Worm (Caenorhabditis elegans) whole organism, young adult: ENCODE measurements around the gene F53F4.12.

Experiments used
- B0019.2 ChIP-seq: fragments of 200-800 bp; sonication (Bioruptor generic); conservative IDR thresholded peaks from 2 replicates; pipeline ENCODE4 v1.3.6; 2022; ENCODE audit warnings: missing genetic modification reagents, missing genetic modification characterization, missing compliant biosample characterization
- B0336.3 ChIP-seq: fragments of 200-800 bp; sonication (Bioruptor generic); IDR thresholded peaks from 2 replicates; pipeline ENCODE4 v1.3.6; 2022; ENCODE audit warnings: missing genetic modification characterization, missing compliant biosample characterization
- F23B12.7 ChIP-seq: sonication (generic microtip); optimal IDR thresholded peaks from 2 replicates; lab custom pipeline; 2017; ENCODE audit warnings: missing genetic modification characterization, mild to moderate bottlenecking, missing compliant biosample characterization, antibody characterized with exemption, moderate library complexity; ENCODE audit not compliant: insufficient read depth
- F52B5.7 ChIP-seq: sonication (generic microtip); optimal IDR thresholded peaks from 2 replicates; lab custom pipeline; 2016; ENCODE audit warnings: mild to moderate bottlenecking, missing genetic modification characterization, missing compliant biosample characterization
- F57C9.4 ChIP-seq: sonication (generic microtip); optimal IDR thresholded peaks from 2 replicates; lab custom pipeline; 2017; ENCODE audit warnings: mild to moderate bottlenecking, missing genetic modification characterization, missing compliant biosample characterization
- Y53G8AR.9 ChIP-seq: fragments of 200-800 bp; sonication (Bioruptor generic); conservative IDR thresholded peaks from 2 replicates; pipeline ENCODE4 v1.3.6; 2022; ENCODE audit warnings: missing genetic modification reagents, missing genetic modification characterization, missing compliant biosample characterization
- Y67H2A.10 ChIP-seq: fragments of 200-800 bp; sonication (Bioruptor generic); conservative IDR thresholded peaks from 2 replicates; pipeline ENCODE4 v1.3.6; 2022; ENCODE audit warnings: missing genetic modification reagents, missing genetic modification characterization, missing compliant biosample characterization
- Y95B8A.8 ChIP-seq: fragments of 200-800 bp; sonication (Bioruptor generic); IDR thresholded peaks from 2 replicates; pipeline ENCODE4 v1.3.6; 2022; ENCODE audit warnings: missing genetic modification reagents, missing genetic modification characterization, missing compliant biosample characterization
- ama-1 ChIP-seq, 3 experiments: fragments of 150-350 bp in 1 of 3; sonication (generic microtip) in 2 of 3; optimal IDR thresholded peaks; 2 replicates each; lab custom pipeline; 2014 to 2018; ENCODE audit warnings: missing biosample characterization in 2 of 3, missing genetic modification characterization in 2 of 3, missing genetic modification reagents in 2 of 3
- aptf-2 ChIP-seq: fragments of 200-800 bp; sonication (Bioruptor generic); conservative IDR thresholded peaks from 2 replicates; pipeline ENCODE4 v1.3.6; 2022; ENCODE audit warnings: missing genetic modification reagents, missing genetic modification characterization, missing compliant biosample characterization
- atf-7 ChIP-seq: sonication (generic microtip); optimal IDR thresholded peaks from 2 replicates; lab custom pipeline; 2017; ENCODE audit warnings: mild to moderate bottlenecking, missing genetic modification characterization, missing compliant biosample characterization
- bed-1 ChIP-seq: fragments of 200-800 bp; sonication (Bioruptor generic); IDR thresholded peaks from 2 replicates; pipeline ENCODE4 v1.3.6; 2022; ENCODE audit warnings: missing genetic modification reagents, missing genetic modification characterization, missing compliant biosample characterization
- bed-2 ChIP-seq: fragments of 200-800 bp; sonication (Bioruptor generic); IDR thresholded peaks from 2 replicates; pipeline ENCODE4 v1.3.6; 2022; ENCODE audit warnings: missing genetic modification reagents, missing genetic modification characterization, missing compliant biosample characterization
- cebp-1 ChIP-seq, 2 experiments: fragments of 200-800 bp in 1 of 2; sonication (Bioruptor generic) in 1 of 2; sonication (generic microtip) in 1 of 2; IDR thresholded peaks in 1 of 2; optimal IDR thresholded peaks in 1 of 2; 2 replicates each; pipeline versions ENCODE4 v1.3.6 to Lab custom; 2017 to 2022; ENCODE audit warnings: missing compliant biosample characterization in 2 of 2, missing genetic modification characterization in 2 of 2, mild to moderate bottlenecking in 1 of 2, missing genetic modification reagents in 1 of 2, moderate library complexity in 1 of 2
- ceh-91 ChIP-seq: fragments of 200-800 bp; sonication (Bioruptor generic); IDR thresholded peaks from 2 replicates; pipeline ENCODE4 v1.3.6; 2022; ENCODE audit warnings: missing genetic modification reagents, missing genetic modification characterization, missing compliant biosample characterization
- chd-7 ChIP-seq: sonication (generic microtip); optimal IDR thresholded peaks from 2 replicates; lab custom pipeline; 2016; ENCODE audit warnings: mild to moderate bottlenecking, missing genetic modification characterization, moderate library complexity, missing compliant biosample characterization
- dpff-1 ChIP-seq: sonication (generic microtip); optimal IDR thresholded peaks from 2 replicates; lab custom pipeline; 2017; ENCODE audit warnings: mild to moderate bottlenecking, missing genetic modification characterization, missing compliant biosample characterization
- dpl-1 ChIP-seq: fragments of 150-350 bp; optimal IDR thresholded peaks from 2 replicates; lab custom pipeline; 2014; ENCODE audit warnings: missing biosample characterization, missing genetic modification reagents, missing genetic modification characterization
- ets-4 ChIP-seq: fragments of 200-800 bp; sonication (Bioruptor generic); optimal IDR thresholded peaks from 2 replicates; lab custom pipeline; 2018; ENCODE audit warnings: mild to moderate bottlenecking, missing genetic modification characterization, missing compliant biosample characterization
- fkh-3 ChIP-seq: sonication (generic microtip); optimal IDR thresholded peaks from 2 replicates; lab custom pipeline; 2016; ENCODE audit warnings: mild to moderate bottlenecking, missing genetic modification characterization, missing compliant biosample characterization
- gei-17 ChIP-seq: fragments of 200-800 bp; sonication (Bioruptor generic); optimal IDR thresholded peaks from 2 replicates; lab custom pipeline; 2018; ENCODE audit warnings: mild to moderate bottlenecking, missing genetic modification characterization, missing compliant biosample characterization
- hlh-12 ChIP-seq: sonication (generic microtip); optimal IDR thresholded peaks from 2 replicates; lab custom pipeline; 2016; ENCODE audit warnings: missing genetic modification characterization, missing compliant biosample characterization
- hmg-1.2 ChIP-seq: fragments of 200-800 bp; sonication (Bioruptor generic); IDR thresholded peaks from 2 replicates; pipeline ENCODE4 v1.3.6; 2022; ENCODE audit warnings: missing genetic modification reagents, missing genetic modification characterization, missing compliant biosample characterization
- hrde-1 ChIP-seq: sonication (generic microtip); optimal IDR thresholded peaks from 2 replicates; lab custom pipeline; 2016; ENCODE audit warnings: missing genetic modification characterization, mild to moderate bottlenecking, missing compliant biosample characterization, moderate library complexity, missing genotype, missing genetic modification reagents, borderline replicate concordance
- lag-1 ChIP-seq: fragments of 200-800 bp; sonication (Bioruptor generic); IDR thresholded peaks from 2 replicates; pipeline ENCODE4 v1.3.6; 2022; ENCODE audit warnings: missing genetic modification reagents, missing genetic modification characterization, missing compliant biosample characterization
- lin-35 ChIP-seq, 3 experiments: fragments of 150-350 bp in 2 of 3; sonication (generic microtip) in 1 of 3; optimal IDR thresholded peaks; 2 replicates each; lab custom pipeline; 2014 to 2018; ENCODE audit warnings: missing biosample characterization in 3 of 3, missing genetic modification characterization in 3 of 3, missing genetic modification reagents in 3 of 3
- lin-54 ChIP-seq: fragments of 200-800 bp; sonication (Bioruptor generic); optimal IDR thresholded peaks from 2 replicates; lab custom pipeline; 2018; ENCODE audit warnings: mild to moderate bottlenecking, missing genetic modification characterization, missing compliant biosample characterization
- lir-1 ChIP-seq: fragments of 200-800 bp; sonication (Bioruptor generic); conservative IDR thresholded peaks from 2 replicates; pipeline ENCODE4 v1.3.6; 2022; ENCODE audit warnings: missing genetic modification reagents, missing genetic modification characterization, missing compliant biosample characterization
- lsl-1 ChIP-seq: fragments of 200-800 bp; sonication (Bioruptor generic); optimal IDR thresholded peaks from 2 replicates; lab custom pipeline; 2018; ENCODE audit warnings: mild to moderate bottlenecking, missing genetic modification characterization, moderate library complexity, missing compliant biosample characterization
- madf-10 ChIP-seq: sonication (generic microtip); optimal IDR thresholded peaks from 2 replicates; lab custom pipeline; 2016; ENCODE audit warnings: mild to moderate bottlenecking, missing genetic modification characterization, missing compliant biosample characterization
- madf-3 ChIP-seq: fragments of 200-800 bp; sonication (Bioruptor generic); IDR thresholded peaks from 2 replicates; pipeline ENCODE4 v1.3.6; 2022; ENCODE audit warnings: missing genetic modification reagents, missing genetic modification characterization, missing compliant biosample characterization
- madf-6 ChIP-seq: fragments of 200-800 bp; sonication (Bioruptor generic); IDR thresholded peaks from 2 replicates; pipeline ENCODE4 v1.3.6; 2022; ENCODE audit warnings: missing genetic modification reagents, missing genetic modification characterization, missing compliant biosample characterization
- mcd-1 ChIP-seq: fragments of 200-800 bp; sonication (Bioruptor generic); IDR thresholded peaks from 2 replicates; pipeline ENCODE4 v1.3.6; 2022; ENCODE audit warnings: missing genetic modification reagents, missing genetic modification characterization, missing compliant biosample characterization
- mel-28 ChIP-seq: sonication (generic microtip); optimal IDR thresholded peaks from 2 replicates; lab custom pipeline; 2016; ENCODE audit warnings: borderline replicate concordance, mild to moderate bottlenecking, missing genetic modification characterization, missing compliant biosample characterization
- nfyb-1 ChIP-seq: fragments of 200-800 bp; sonication (Bioruptor generic); IDR thresholded peaks from 2 replicates; pipeline ENCODE4 v1.3.6; 2022; ENCODE audit warnings: missing genetic modification reagents, missing genetic modification characterization, missing compliant biosample characterization
- rcor-1 ChIP-seq: fragments of 200-800 bp; sonication (Bioruptor generic); IDR thresholded peaks from 2 replicates; pipeline ENCODE4 v1.3.6; 2022; ENCODE audit warnings: missing genetic modification reagents, missing genetic modification characterization, missing compliant biosample characterization
- snpc-3.4 ChIP-seq: sonication (generic microtip); optimal IDR thresholded peaks from 2 replicates; lab custom pipeline; 2017; ENCODE audit warnings: missing genetic modification characterization, mild to moderate bottlenecking, missing compliant biosample characterization, antibody characterized with exemption, moderate library complexity, missing genotype, missing genetic modification reagents
- somi-1 ChIP-seq: fragments of 200-800 bp; sonication (Bioruptor generic); optimal IDR thresholded peaks from 2 replicates; lab custom pipeline; 2018; ENCODE audit warnings: mild to moderate bottlenecking, missing genetic modification characterization, missing compliant biosample characterization
- sptf-2 ChIP-seq: fragments of 200-800 bp; sonication (Bioruptor generic); optimal IDR thresholded peaks from 2 replicates; lab custom pipeline; 2018; ENCODE audit warnings: mild to moderate bottlenecking, missing genetic modification characterization, missing compliant biosample characterization
- unc-130 ChIP-seq: sonication (generic microtip); optimal IDR thresholded peaks from 2 replicates; lab custom pipeline; 2016; ENCODE audit warnings: missing genetic modification reagents, missing genetic modification characterization, missing compliant biosample characterization
- unc-62 ChIP-seq: fragments of 150-350 bp; optimal IDR thresholded peaks from 2 replicates; lab custom pipeline; 2014; ENCODE audit warnings: missing biosample characterization, missing genetic modification reagents, missing genetic modification characterization
- zim-3 ChIP-seq: sonication (generic microtip); optimal IDR thresholded peaks from 2 replicates; lab custom pipeline; 2017; ENCODE audit warnings: mild to moderate bottlenecking, missing genetic modification characterization, moderate library complexity, missing compliant biosample characterization
- ztf-22 ChIP-seq: fragments of 200-800 bp; sonication (Bioruptor generic); optimal IDR thresholded peaks from 2 replicates; lab custom pipeline; 2018; ENCODE audit warnings: mild to moderate bottlenecking, missing genetic modification characterization, moderate library complexity, missing compliant biosample characterization
- ztf-26 ChIP-seq: sonication (generic microtip); optimal IDR thresholded peaks from 2 replicates; lab custom pipeline; 2017; ENCODE audit warnings: missing genetic modification characterization, missing compliant biosample characterization

The F53F4.12 gene

DNA sequence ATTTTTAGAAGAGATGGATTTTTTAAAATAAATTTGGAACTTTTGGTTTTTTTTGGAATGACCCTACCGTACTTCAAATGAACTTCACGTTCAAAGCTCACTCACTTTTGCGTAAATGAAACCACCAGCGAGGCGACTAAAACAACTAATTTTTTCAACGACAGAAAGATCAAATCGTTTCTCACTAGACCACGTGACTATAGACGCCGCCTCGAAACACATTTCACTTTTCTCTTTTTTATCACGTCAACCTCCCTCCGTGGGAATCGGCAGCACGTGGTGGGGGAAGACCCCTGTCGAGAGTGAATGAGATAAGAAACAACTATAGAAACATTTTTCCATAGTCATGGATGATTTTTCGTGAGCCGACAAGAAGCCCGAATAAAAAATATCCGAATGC lies 31.4 kb downstream of the F53F4.12 start (continued):
- peak; percentile 57 for TF ChIP-seq madf-10 (tag; lab: Kevin White, UChicago)
- TF ChIP-seq B0336.3 (GFP tag; lab: Robert Waterston, UW): peak; percentile 29; the same call in 1 of the 2 replicates
- TF ChIP-seq mcd-1: peak; percentile 15; the same call in 1 of the 2 replicates
- TF ChIP-seq F23B12.7 (tag; lab: Kevin White, UChicago): peak; percentile 51
- TF ChIP-seq hmg-1.2 (GFP tag; lab: Robert Waterston, UW): peak; percentile 28; the same call in 1 of the 2 replicates
- 0 out of 2 replicates have a peak, but pooled peaks have one; percentile 21 for TF ChIP-seq Y95B8A.8 (GFP tag; lab: Robert Waterston, UW)
- TF ChIP-seq atf-7: peak; percentile 62
- TF ChIP-seq rcor-1 (GFP tag; lab: Robert Waterston, UW): peak; percentile 14; the same call in 1 of the 2 replicates
- TF ChIP-seq somi-1: peak; percentile 91
- peak; percentile 70; the same call in 1 of the 2 replicates for TF ChIP-seq lag-1
- TF ChIP-seq chd-7 (tag; lab: Kevin White, UChicago): peak; percentile 77
- TF ChIP-seq nfyb-1 (GFP tag; lab: Robert Waterston, UW): peak; percentile 55; the same call in 1 of the 2 replicates
- TF ChIP-seq lin-54 (GFP tag; lab: Kevin White, UChicago): peak; percentile 44
- peak; percentile 8; the same call in 1 of the 2 replicates for TF ChIP-seq cebp-1 (GFP tag; IDR thresholded peaks at IDR 0.05; lab: Robert Waterston, UW)
- TF ChIP-seq cebp-1 (tag; optimal IDR thresholded peaks at IDR 0.05; lab: Kevin White, UChicago): peak; percentile 71
- peak; percentile 62 for TF ChIP-seq ztf-26
- no peak for TF ChIP-seq Y67H2A.10
- peak; percentile 7 for TF ChIP-seq snpc-3.4 (tag; lab: Kevin White, UChicago)
- peak; percentile 44 for TF ChIP-seq ztf-22 (GFP tag; lab: Kevin White, UChicago)
- peak in 1 of 3 experiments; percentile 33 for TF ChIP-seq lin-35 (GFP tag; optimal IDR thresholded peaks at IDR 0.05; lab: Kevin White, UChicago)
- no peak for TF ChIP-seq bed-2
- TF ChIP-seq, all 124 proteins: peak for 33

DNA sequence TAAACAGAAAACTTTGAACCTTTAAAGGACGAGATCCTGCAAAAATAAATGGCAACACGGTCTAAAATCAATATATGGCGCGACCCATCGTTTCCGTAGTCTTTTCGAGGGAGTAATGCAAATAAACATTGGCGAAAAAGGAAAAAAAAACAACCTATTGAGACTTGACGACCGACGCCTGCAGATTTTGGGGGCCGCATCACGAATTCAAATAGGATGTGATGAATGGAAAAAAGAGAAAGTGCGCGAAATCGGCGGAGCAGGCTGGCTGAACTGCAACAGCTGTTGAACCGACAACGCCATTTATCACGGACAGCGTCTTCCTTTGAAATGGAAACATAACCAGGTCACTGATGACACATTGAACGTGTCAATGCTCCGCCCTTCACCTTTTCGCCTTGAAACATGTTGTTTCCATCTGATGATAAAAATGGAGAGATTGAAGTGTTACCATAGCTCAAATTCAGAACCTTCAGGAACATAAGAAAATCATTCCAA lies 32.0 kb downstream of the F53F4.12 start:
- no peak for TF ChIP-seq F57C9.4
- TF ChIP-seq cebp-1 (GFP tag; IDR thresholded peaks at IDR 0.05; lab: Robert Waterston, UW): no peak
- TF ChIP-seq cebp-1 (tag; optimal IDR thresholded peaks at IDR 0.05; lab: Kevin White, UChicago): no peak
- no peak for TF ChIP-seq sptf-2
- 0 out of 2 replicates have a peak, but pooled peaks have one; percentile 50 for TF ChIP-seq madf-3 (GFP tag; lab: Robert Waterston, UW)
- no peak for TF ChIP-seq hlh-12 (tag; lab: Kevin White, UChicago)
- no peak for TF ChIP-seq ceh-91 (GFP tag; lab: Robert Waterston, UW)
- TF ChIP-seq B0336.3 (GFP tag; lab: Robert Waterston, UW): no peak
- no peak for TF ChIP-seq gei-17 (GFP tag; lab: Kevin White, UChicago)
- TF ChIP-seq aptf-2 (GFP tag; lab: Robert Waterston, UW): no peak
- 0 out of 2 replicates have a peak, but pooled peaks have one; percentile 12 for TF ChIP-seq madf-6 (GFP tag; lab: Robert Waterston, UW)
- TF ChIP-seq hrde-1 (tag; lab: Kevin White, UChicago): no peak
- TF ChIP-seq fkh-3 (tag; lab: Kevin White, UChicago): no peak
- TF ChIP-seq dpl-1 (GFP tag; lab: Kevin White, UChicago): no peak
- TF ChIP-seq lsl-1 (GFP tag; lab: Kevin White, UChicago): no peak
- peak; percentile 59 for TF ChIP-seq unc-62
- 0 out of 2 replicates have a peak, but pooled peaks have one; percentile 12 for TF ChIP-seq B0019.2 (GFP tag; lab: Robert Waterston, UW)
- no peak for TF ChIP-seq bed-1
- TF ChIP-seq F52B5.7: no peak
- no peak for TF ChIP-seq mel-28 (tag; lab: Kevin White, UChicago)
- TF ChIP-seq lir-1 (GFP tag; lab: Robert Waterston, UW): no peak
- TF ChIP-seq unc-130 (GFP tag; lab: Kevin White, UChicago): no peak
- TF ChIP-seq chd-7 (tag; lab: Kevin White, UChicago): no peak
- TF ChIP-seq zim-3: no peak
- TF ChIP-seq ama-1 (optimal IDR thresholded peaks at IDR 0.05; lab: Kevin White, UChicago): no peak
- no peak for TF ChIP-seq ama-1 (GFP tag; optimal IDR thresholded peaks at IDR 0.05; lab: Kevin White, UChicago)
- TF ChIP-seq dpff-1 (tag; lab: Kevin White, UChicago): no peak
- TF ChIP-seq Y53G8AR.9: no peak
- TF ChIP-seq ets-4: no peak
- peak in 1 of 3 experiments; percentile 9 for TF ChIP-seq lin-35 (GFP tag; optimal IDR thresholded peaks at IDR 0.05; lab: Kevin White, UChicago)
